Worm (Caenorhabditis elegans) whole organism, early embryonic: ENCODE results near the gene C02C6.14.

Source experiments
- F13C5.2 ChIP-seq: sonication (generic microtip); optimal IDR thresholded peaks from 2 replicates; lab custom pipeline; 2017; ENCODE audit warnings: mild to moderate bottlenecking, missing genetic modification characterization, inconsistent platforms, missing compliant biosample characterization
- aly-1 ChIP-seq: sonication (generic microtip); optimal IDR thresholded peaks from 2 replicates; lab custom pipeline; 2016; ENCODE audit warnings: missing genetic modification characterization, missing compliant biosample characterization
- ama-1 ChIP-seq: fragments of 150-350 bp; optimal IDR thresholded peaks from 2 replicates; lab custom pipeline; 2014
- hmbx-1 ChIP-seq: sonication (generic microtip); optimal IDR thresholded peaks from 2 replicates; lab custom pipeline; 2016; ENCODE audit warnings: mild to moderate bottlenecking, missing genetic modification characterization, missing compliant biosample characterization
- hnd-1 ChIP-seq: sonication (generic microtip); optimal IDR thresholded peaks from 2 replicates; lab custom pipeline; 2016; ENCODE audit warnings: missing genetic modification characterization, missing compliant biosample characterization
- tbx-11 ChIP-seq: fragments of 200-800 bp; sonication (Bioruptor generic); IDR thresholded peaks from 2 replicates; pipeline ENCODE4 v1.3.6; 2022; ENCODE audit warnings: missing genetic modification characterization, missing compliant biosample characterization

- no peak for TF ChIP-seq aly-1 (tag; lab: Kevin White, UChicago)
- no peak for TF ChIP-seq ama-1 (lab: Kevin White, UChicago)
- TF ChIP-seq hnd-1 (tag; lab: Kevin White, UChicago), result no peak
- no peak for TF ChIP-seq hmbx-1 (tag; lab: Kevin White, UChicago)
- no peak for TF ChIP-seq F13C5.2 (tag; lab: Kevin White, UChicago)
- TF ChIP-seq tbx-11 (GFP tag; lab: Robert Waterston, UW), result no peak
Observed at ce11 chrX:15544671-15545070, 7.2 kb downstream of the C02C6.14 start.
